Fruit fly (Drosophila melanogaster) whole organism: Measurements from ENCODE around the gene vri.

ENCODE experiments used
- Dll ChIP-seq: fragments of >200 bp; optimal IDR thresholded peaks from 2 replicates; lab custom pipeline; 2017
- EcR ChIP-seq, 2 experiments: fragments of >200 bp; optimal IDR thresholded peaks; 2 replicates each; lab custom pipeline; 2017; ENCODE audit warnings: missing biosample characterization in 2 of 2, missing genetic modification characterization in 2 of 2, missing genetic modification reagents in 2 of 2
- psq ChIP-seq: fragments of >200 bp; optimal IDR thresholded peaks from 2 replicates; lab custom pipeline; 2017

dm6 chr2L:5268198-5268597, 20.5 kb upstream of the vri start, which contains the start of gene Cyp4ac3:
- TF ChIP-seq psq (lab: Kevin White, UChicago): no peak
- no peak for TF ChIP-seq EcR (GFP tag; optimal IDR thresholded peaks at IDR 0.05; lab: Kevin White, UChicago)
- TF ChIP-seq Dll: no peak
